Worm (Caenorhabditis elegans) whole organism, late embryonic: ENCODE measurements around the gene lgc-31.

Experiments
- ceh-14 ChIP-seq: sonication (generic microtip); optimal IDR thresholded peaks from 2 replicates; lab custom pipeline; 2016; ENCODE audit warnings: missing genotype, missing genetic modification characterization, missing compliant biosample characterization
- dve-1 ChIP-seq: sonication (generic microtip); optimal IDR thresholded peaks from 2 replicates; lab custom pipeline; 2017; ENCODE audit warnings: antibody characterized with exemption, mild to moderate bottlenecking, missing genetic modification characterization, missing compliant biosample characterization
- eyg-1 ChIP-seq: sonication (generic microtip); optimal IDR thresholded peaks from 2 replicates; lab custom pipeline; 2016; ENCODE audit warnings: missing genotype, missing genetic modification characterization, missing compliant biosample characterization
- hlh-15 ChIP-seq: sonication (generic microtip); optimal IDR thresholded peaks from 2 replicates; lab custom pipeline; 2016; ENCODE audit warnings: missing genetic modification characterization, missing compliant biosample characterization
- hlh-6 ChIP-seq: sonication (generic microtip); optimal IDR thresholded peaks from 2 replicates; lab custom pipeline; 2016; ENCODE audit warnings: missing genotype, missing genetic modification characterization, missing compliant biosample characterization
- pag-3 ChIP-seq: sonication (generic microtip); optimal IDR thresholded peaks from 2 replicates; lab custom pipeline; 2016; ENCODE audit warnings: missing compliant biosample characterization, missing genetic modification characterization, borderline replicate concordance
- pha-4 ChIP-seq: fragments of 150-350 bp; optimal IDR thresholded peaks from 2 replicates; lab custom pipeline; 2018; ENCODE audit warnings: missing biosample characterization, missing genetic modification reagents, missing genetic modification characterization
- tbx-2 ChIP-seq: sonication (generic microtip); optimal IDR thresholded peaks from 2 replicates; lab custom pipeline; 2016; ENCODE audit warnings: missing genetic modification characterization, missing compliant biosample characterization
- tbx-7 ChIP-seq: sonication (generic microtip); optimal IDR thresholded peaks from 2 replicates; lab custom pipeline; 2016; ENCODE audit warnings: missing genotype, missing genetic modification characterization, missing compliant biosample characterization
- zip-5 ChIP-seq: sonication (generic microtip); optimal IDR thresholded peaks from 2 replicates; lab custom pipeline; 2016; ENCODE audit warnings: missing genetic modification characterization, missing compliant biosample characterization

- TF ChIP-seq zip-5 (no peak), hlh-15 (tag; lab: Kevin White, UChicago) (no peak), tbx-7 (tag; lab: Kevin White, UChicago) (no peak), pag-3 (tag; lab: Kevin White, UChicago) (no peak), hlh-6 (no peak), ceh-14 (no peak), dve-1 (tag; lab: Kevin White, UChicago) (no peak), pha-4 (tag; lab: Kevin White, UChicago) (no peak), tbx-2 (tag; lab: Kevin White, UChicago) (no peak), eyg-1 (tag; lab: Kevin White, UChicago) (no peak)
Measured at ce11 chrV:15498434-15498833, 23.4 kb downstream of the lgc-31 start, which contains the start of gene C06B8.7.
